Fruit fly (Drosophila melanogaster): ENCODE measurements around the gene Utx.

dm6 chr2L:10246785-10247190 lies 31.8 kb downstream of the Utx start, which contains the start of gene chico:
- no peak for TF ChIP-seq insv (optimal IDR thresholded peaks at IDR 0.05)
- no peak for TF ChIP-seq h (optimal IDR thresholded peaks at IDR 0.05)
- TF ChIP-seq psq (optimal IDR thresholded peaks at IDR 0.05): no peak

All from Kc167 (cell line).